Fruit fly (Drosophila melanogaster): Measurements from ENCODE around the gene Tmlh.

Gene Tmlh

DNA sequence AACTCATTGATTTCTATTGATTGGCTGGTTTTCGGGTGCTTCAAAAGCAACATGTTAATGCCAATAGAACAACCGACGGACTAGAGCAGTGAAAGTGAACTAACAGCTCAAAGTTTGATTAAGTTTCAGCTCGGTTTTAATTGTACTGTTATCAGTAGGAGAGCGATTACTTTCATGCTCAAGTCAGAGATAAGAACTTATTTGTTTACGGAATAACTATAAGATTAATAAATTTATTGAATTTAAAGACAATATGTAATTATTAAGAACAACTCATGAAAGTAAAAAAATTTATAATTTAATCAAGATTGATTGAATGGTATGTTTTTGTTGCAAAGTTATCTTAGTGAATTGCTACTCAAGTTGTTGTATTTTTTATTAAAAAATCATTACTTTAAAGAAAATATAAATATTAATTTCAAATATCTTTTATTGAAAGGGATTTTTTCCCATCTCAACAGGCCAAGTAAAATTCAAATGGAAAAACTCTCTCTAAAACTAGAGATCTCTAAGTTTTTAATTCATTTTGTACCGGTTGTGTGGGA is at the start of gene Tmlh, which contains the start of gene eIF3g2:
Gene Tmlh (minus strand): TSS at position 101 of the 545 bp plus-strand sequence.
Gene eIF3g2 (plus strand): TSS at position 495 of the 545 bp plus-strand sequence.
- no peak for TF ChIP-seq foxo (GFP tag; optimal IDR thresholded peaks at IDR 0.05)
- TF ChIP-seq dmrt93B (GFP tag; optimal IDR thresholded peaks at IDR 0.05) = no peak
- no peak for TF ChIP-seq psq (GFP tag; optimal IDR thresholded peaks at IDR 0.05)
- TF ChIP-seq woc (GFP tag; optimal IDR thresholded peaks at IDR 0.05) = no peak
- TF ChIP-seq dsf (GFP tag; optimal IDR thresholded peaks at IDR 0.05; ENCODE audit: borderline replicate concordance) = no peak
- no peak for TF ChIP-seq sage (GFP tag; optimal IDR thresholded peaks at IDR 0.05)
- no peak for TF ChIP-seq dl (GFP tag; optimal IDR thresholded peaks at IDR 0.05; ENCODE audit: insufficient read depth in 1 of 2, partially characterized antibody in 2 of 2)
- TF ChIP-seq CG32264 (GFP tag; optimal IDR thresholded peaks at IDR 0.05) = no peak
- no peak for TF ChIP-seq jim (GFP tag; optimal IDR thresholded peaks at IDR 0.05)
- TF ChIP-seq Hnf4 (GFP tag; optimal IDR thresholded peaks at IDR 0.05) = no peak
- TF ChIP-seq Rel (GFP tag; optimal IDR thresholded peaks at IDR 0.05) = no peak
- TF ChIP-seq Rel (tag; optimal IDR thresholded peaks at IDR 0.05) = no peak
- no peak for TF ChIP-seq tai (GFP tag; optimal IDR thresholded peaks at IDR 0.05)
- TF ChIP-seq sv (GFP tag; optimal IDR thresholded peaks at IDR 0.05) = no peak
- no peak for TF ChIP-seq ey (GFP tag; optimal IDR thresholded peaks at IDR 0.05)
- no peak for TF ChIP-seq pan (optimal IDR thresholded peaks at IDR 0.05)
- TF ChIP-seq CG9705 (GFP tag; optimal IDR thresholded peaks at IDR 0.05) = no peak
- no peak for TF ChIP-seq rgr (GFP tag; optimal IDR thresholded peaks at IDR 0.05)
- no peak for TF ChIP-seq GATAd (GFP tag; optimal IDR thresholded peaks at IDR 0.05)
- TF ChIP-seq Abd-B (GFP tag; optimal IDR thresholded peaks at IDR 0.05) = no peak
- TF ChIP-seq Hr78 (GFP tag; optimal IDR thresholded peaks at IDR 0.05) = no peak

- TF ChIP-seq Mio (GFP tag; optimal IDR thresholded peaks at IDR 0.05) (no peak), fru (GFP tag; optimal IDR thresholded peaks at IDR 0.05) (no peak), sage (GFP tag; optimal IDR thresholded peaks at IDR 0.05) (no peak), Dif (GFP tag; optimal IDR thresholded peaks at IDR 0.05; ENCODE audit: partially characterized antibody) (no peak)
These were observed 41.8 kb upstream of the Tmlh start for dm6 chr3R:20449487-20449886.

DNA sequence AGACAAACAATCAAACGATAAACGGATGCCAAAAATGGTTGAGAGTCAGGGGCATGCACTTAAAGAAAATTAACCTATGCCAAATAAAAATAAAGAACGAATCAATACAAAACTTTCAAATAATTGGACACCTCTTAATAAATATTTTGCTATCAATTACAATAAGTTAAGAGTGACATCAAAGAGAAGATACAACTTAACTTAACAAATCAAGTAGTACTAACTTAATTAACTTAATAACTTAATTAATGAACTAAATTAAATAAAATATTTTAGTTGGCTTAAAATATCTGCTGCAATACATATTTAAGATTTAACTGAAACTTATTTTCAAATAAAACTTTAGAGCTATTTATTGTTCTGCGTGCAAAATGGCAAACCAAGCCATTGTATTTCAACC is 14.4 kb upstream of the Tmlh start:
- TF ChIP-seq woc (GFP tag; optimal IDR thresholded peaks at IDR 0.05) (no peak), GATAd (GFP tag; optimal IDR thresholded peaks at IDR 0.05) (no peak), CrebA (GFP tag; optimal IDR thresholded peaks at IDR 0.05; ENCODE audit: borderline replicate concordance) (no peak), OdsH (GFP tag; optimal IDR thresholded peaks at IDR 0.05) (no peak), Mio (GFP tag; optimal IDR thresholded peaks at IDR 0.05) (no peak), pan (optimal IDR thresholded peaks at IDR 0.05) (no peak), psq (GFP tag; optimal IDR thresholded peaks at IDR 0.05) (no peak), ey (GFP tag; optimal IDR thresholded peaks at IDR 0.05) (no peak), Sp1 (GFP tag; optimal IDR thresholded peaks at IDR 0.05) (no peak), Jra (GFP tag; optimal IDR thresholded peaks at IDR 0.05) (no peak), usp (GFP tag; optimal IDR thresholded peaks at IDR 0.05) (no peak), Vsx2 (GFP tag; optimal IDR thresholded peaks at IDR 0.05; ENCODE audit: partially characterized antibody) (no peak), rgr (GFP tag; optimal IDR thresholded peaks at IDR 0.05) (no peak)

- no peak for TF ChIP-seq OdsH (GFP tag; optimal IDR thresholded peaks at IDR 0.05)
- no peak for TF ChIP-seq sage (GFP tag; optimal IDR thresholded peaks at IDR 0.05)
- no peak for TF ChIP-seq Hr83 (GFP tag; optimal IDR thresholded peaks at IDR 0.05; ENCODE audit: poor library complexity, severe bottlenecking)
- no peak for TF ChIP-seq br (GFP tag; optimal IDR thresholded peaks at IDR 0.05)
- TF ChIP-seq dmrt93B (GFP tag; optimal IDR thresholded peaks at IDR 0.05) = no peak
These were observed 426 bp downstream of the Tmlh start for dm6 chr3R:20407245-20407644.

- TF ChIP-seq Abd-B (GFP tag; optimal IDR thresholded peaks at IDR 0.05) = no peak
- TF ChIP-seq Sp1 (GFP tag; optimal IDR thresholded peaks at IDR 0.05) = no peak
- no peak for TF ChIP-seq Rel (GFP tag; optimal IDR thresholded peaks at IDR 0.05)
- TF ChIP-seq Rel (tag; optimal IDR thresholded peaks at IDR 0.05) = no peak
- TF ChIP-seq pan (optimal IDR thresholded peaks at IDR 0.05) = no peak
- TF ChIP-seq woc (GFP tag; optimal IDR thresholded peaks at IDR 0.05) = no peak
- TF ChIP-seq Myc (optimal IDR thresholded peaks at IDR 0.05) = no peak
- no peak for TF ChIP-seq tai (GFP tag; optimal IDR thresholded peaks at IDR 0.05)
- TF ChIP-seq Hnf4 (GFP tag; optimal IDR thresholded peaks at IDR 0.05) = no peak
- no peak for TF ChIP-seq dl (GFP tag; optimal IDR thresholded peaks at IDR 0.05; ENCODE audit: insufficient read depth in 1 of 2, partially characterized antibody in 2 of 2)
- TF ChIP-seq sage (GFP tag; optimal IDR thresholded peaks at IDR 0.05) = no peak
- TF ChIP-seq fru (GFP tag; optimal IDR thresholded peaks at IDR 0.05) = no peak
- no peak for TF ChIP-seq OdsH (GFP tag; optimal IDR thresholded peaks at IDR 0.05)
- TF ChIP-seq usp (GFP tag; optimal IDR thresholded peaks at IDR 0.05) = no peak
- TF ChIP-seq Vsx2 (GFP tag; optimal IDR thresholded peaks at IDR 0.05; ENCODE audit: partially characterized antibody) = no peak
- no peak for TF ChIP-seq Hr83 (GFP tag; optimal IDR thresholded peaks at IDR 0.05; ENCODE audit: poor library complexity, severe bottlenecking)
These were observed 47.7 kb downstream of the Tmlh start, which contains the start of gene MtnC for dm6 chr3R:20360008-20360407. MtnC (plus strand) TSS chr3R:20360308.

Measured in whole organism, wandering third instar larva.